Worm (Caenorhabditis elegans) whole organism, L2 larva: ENCODE measurements around the gene C02F12.8.

ENCODE experiments used
- F13H6.1 ChIP-seq: sonication (generic microtip); optimal IDR thresholded peaks from 2 replicates; lab custom pipeline; 2016; ENCODE audit warnings: missing genetic modification characterization, missing compliant biosample characterization
- R02D3.7 ChIP-seq: fragments of 150-350 bp; optimal IDR thresholded peaks from 2 replicates; lab custom pipeline; 2014; ENCODE audit warnings: missing biosample characterization, missing genetic modification characterization
- Y55F3AM.14 ChIP-seq: fragments of 200-800 bp; sonication (Bioruptor generic); optimal IDR thresholded peaks from 2 replicates; lab custom pipeline; 2018; ENCODE audit warnings: mild to moderate bottlenecking, missing genetic modification characterization, missing compliant biosample characterization
- ZK546.5 ChIP-seq: sonication (generic microtip); optimal IDR thresholded peaks from 2 replicates; lab custom pipeline; 2017; ENCODE audit warnings: missing biosample characterization, missing genetic modification characterization
- alr-1 ChIP-seq: fragments of 150-350 bp; optimal IDR thresholded peaks from 2 replicates; lab custom pipeline; 2014; ENCODE audit warnings: missing biosample characterization, missing genetic modification characterization
- ama-1 ChIP-seq: fragments of 150-350 bp; optimal IDR thresholded peaks from 2 replicates; lab custom pipeline; 2018; ENCODE audit warnings: inconsistent platforms
- blmp-1 ChIP-seq: sonication (generic microtip); optimal IDR thresholded peaks from 2 replicates; lab custom pipeline; 2017; ENCODE audit warnings: missing genetic modification characterization, mild to moderate bottlenecking, missing compliant biosample characterization, antibody characterized with exemption, moderate library complexity; ENCODE audit not compliant: insufficient read depth
- ceh-16 ChIP-seq: fragments of 150-350 bp; optimal IDR thresholded peaks from 2 replicates; lab custom pipeline; 2014; ENCODE audit warnings: missing biosample characterization, missing genetic modification characterization
- crh-2 ChIP-seq: sonication (generic microtip); optimal IDR thresholded peaks from 2 replicates; lab custom pipeline; 2017; ENCODE audit warnings: missing biosample characterization, missing genetic modification characterization
- dmd-4 ChIP-seq: sonication (generic microtip); optimal IDR thresholded peaks from 2 replicates; lab custom pipeline; 2017; ENCODE audit warnings: missing biosample characterization, missing genetic modification characterization
- egl-27 ChIP-seq: sonication (generic microtip); optimal IDR thresholded peaks from 3 replicates; lab custom pipeline; 2017; ENCODE audit warnings: missing biosample characterization, missing genetic modification reagents, missing genetic modification characterization
- elt-1 ChIP-seq: fragments of 150-350 bp; optimal IDR thresholded peaks from 2 replicates; lab custom pipeline; 2014; ENCODE audit warnings: missing biosample characterization, missing genetic modification characterization
- elt-3 ChIP-seq: sonication (generic microtip); optimal IDR thresholded peaks from 2 replicates; lab custom pipeline; 2017; ENCODE audit warnings: missing biosample characterization, missing genetic modification characterization
- fos-1 ChIP-seq: fragments of 150-350 bp; optimal IDR thresholded peaks from 2 replicates; lab custom pipeline; 2014; ENCODE audit warnings: missing biosample characterization, missing genetic modification characterization
- gmeb-1 ChIP-seq: fragments of 150-350 bp; optimal IDR thresholded peaks from 2 replicates; lab custom pipeline; 2014; ENCODE audit warnings: missing biosample characterization, missing genetic modification characterization
- lin-11 ChIP-seq: fragments of 150-350 bp; sonication (generic microtip); optimal IDR thresholded peaks from 2 replicates; lab custom pipeline; 2014; ENCODE audit warnings: missing biosample characterization, missing genetic modification characterization, inconsistent platforms, mixed read lengths
- lin-13 ChIP-seq: fragments of 150-350 bp; optimal IDR thresholded peaks from 2 replicates; lab custom pipeline; 2014; ENCODE audit warnings: missing biosample characterization, missing genetic modification reagents, missing genetic modification characterization
- lsy-2 ChIP-seq, 2 experiments: fragments of 150-350 bp in 1 of 2; sonication (generic microtip) in 1 of 2; optimal IDR thresholded peaks; 2 replicates each; lab custom pipeline; 2014 to 2017; ENCODE audit warnings: missing biosample characterization in 2 of 2, missing genetic modification characterization in 2 of 2
- mab-5 ChIP-seq: fragments of 150-350 bp; optimal IDR thresholded peaks from 2 replicates; lab custom pipeline; 2014; ENCODE audit warnings: missing biosample characterization, missing genetic modification characterization
- mdl-1 ChIP-seq, 2 experiments: fragments of 150-350 bp in 1 of 2; sonication (generic microtip) in 1 of 2; optimal IDR thresholded peaks; 2 replicates each; lab custom pipeline; 2017; ENCODE audit warnings: missing biosample characterization in 2 of 2, missing genetic modification characterization in 2 of 2
- nhr-10 ChIP-seq: sonication (generic microtip); optimal IDR thresholded peaks from 2 replicates; lab custom pipeline; 2017; ENCODE audit warnings: missing biosample characterization, missing genetic modification characterization
- nhr-12 ChIP-seq: fragments of 150-350 bp; optimal IDR thresholded peaks from 2 replicates; lab custom pipeline; 2014; ENCODE audit warnings: missing biosample characterization, missing genetic modification characterization
- nhr-129 ChIP-seq: fragments of 150-350 bp; optimal IDR thresholded peaks from 2 replicates; lab custom pipeline; 2014; ENCODE audit warnings: missing biosample characterization, missing genetic modification characterization
- nhr-21 ChIP-seq: fragments of 150-350 bp; optimal IDR thresholded peaks from 2 replicates; lab custom pipeline; 2014; ENCODE audit warnings: missing biosample characterization, missing genetic modification characterization
- nhr-237 ChIP-seq: fragments of 150-350 bp; optimal IDR thresholded peaks from 2 replicates; lab custom pipeline; 2014; ENCODE audit warnings: missing biosample characterization, missing genetic modification characterization
- nhr-25 ChIP-seq: fragments of 150-350 bp; sonication (generic microtip); optimal IDR thresholded peaks from 3 replicates; lab custom pipeline; 2014; ENCODE audit warnings: missing biosample characterization, missing genetic modification characterization
- nhr-77 ChIP-seq: fragments of 150-350 bp; optimal IDR thresholded peaks from 2 replicates; lab custom pipeline; 2014; ENCODE audit warnings: missing biosample characterization, missing genetic modification characterization
- sem-4 ChIP-seq: fragments of 150-350 bp; optimal IDR thresholded peaks from 2 replicates; lab custom pipeline; 2014; ENCODE audit warnings: missing biosample characterization, missing genetic modification reagents, missing genetic modification characterization
- sma-3 ChIP-seq: sonication (generic microtip); optimal IDR thresholded peaks from 2 replicates; lab custom pipeline; 2016; ENCODE audit warnings: missing genetic modification reagents, missing genetic modification characterization, missing compliant biosample characterization
- sma-9 ChIP-seq, 2 experiments: fragments of 150-350 bp in 1 of 2; sonication (generic microtip) in 1 of 2; optimal IDR thresholded peaks; 2 replicates each; lab custom pipeline; 2014 to 2016; ENCODE audit warnings: missing genetic modification characterization in 2 of 2, mild to moderate bottlenecking in 1 of 2, missing biosample characterization in 1 of 2, missing compliant biosample characterization in 1 of 2, missing genetic modification reagents in 1 of 2, moderate library complexity in 1 of 2
- unc-39 ChIP-seq: fragments of 150-350 bp; optimal IDR thresholded peaks from 2 replicates; lab custom pipeline; 2014; ENCODE audit warnings: missing biosample characterization, missing genetic modification characterization
- unc-55 ChIP-seq: fragments of 150-350 bp; sonication (generic microtip); optimal IDR thresholded peaks from 3 replicates; lab custom pipeline; 2014; ENCODE audit warnings: missing biosample characterization, missing genetic modification reagents, missing genetic modification characterization
- unc-62 ChIP-seq: fragments of 150-350 bp; optimal IDR thresholded peaks from 2 replicates; lab custom pipeline; 2014; ENCODE audit warnings: missing biosample characterization, missing genetic modification reagents, missing genetic modification characterization
- ztf-1 ChIP-seq: fragments of 200-800 bp; sonication (Bioruptor generic); conservative IDR thresholded peaks from 2 replicates; pipeline ENCODE4 v1.3.6; 2022; ENCODE audit warnings: missing genetic modification characterization, missing compliant biosample characterization
- ztf-11 ChIP-seq: sonication (generic microtip); optimal IDR thresholded peaks from 2 replicates; lab custom pipeline; 2017; ENCODE audit warnings: missing biosample characterization, missing genetic modification characterization
- ztf-4 ChIP-seq: fragments of 150-350 bp; optimal IDR thresholded peaks from 2 replicates; lab custom pipeline; 2014; ENCODE audit warnings: missing biosample characterization, missing genetic modification characterization

The C02F12.8 gene

ce11 chrX:3678507-3679175, 14.4 kb downstream of the C02F12.8 start, which contains the start of gene tag-52:
tag-52 (minus strand) TSS chrX:3678557.
- peak; percentile 16 for TF ChIP-seq fos-1 (tag; lab: Kevin White, UChicago)
- TF ChIP-seq blmp-1, result peak; percentile 1
- TF ChIP-seq mdl-1 (tag; optimal IDR thresholded peaks at IDR 0.05; lab: Kevin White, UChicago), result peak in 1 of 2 experiments; percentile 23
- TF ChIP-seq Y55F3AM.14 (GFP tag; lab: Kevin White, UChicago), result no peak
- TF ChIP-seq nhr-129, result peak; percentile 74
- peak; percentile 21 for TF ChIP-seq F13H6.1 (tag; lab: Kevin White, UChicago)
- TF ChIP-seq mab-5 (tag; lab: Kevin White, UChicago), result no peak
- no peak for TF ChIP-seq unc-62 (GFP tag; lab: Kevin White, UChicago)
- TF ChIP-seq sma-3 (GFP tag; lab: Kevin White, UChicago), result peak; percentile 54
- TF ChIP-seq crh-2, result peak; percentile 55
- TF ChIP-seq sem-4 (tag; lab: Kevin White, UChicago), result no peak
- peak in 1 of 2 experiments; percentile 13 for TF ChIP-seq lsy-2 (tag; optimal IDR thresholded peaks at IDR 0.05; lab: Kevin White, UChicago)
- peak; percentile 24 for TF ChIP-seq egl-27 (tag; lab: Kevin White, UChicago)
- peak; percentile 49 for TF ChIP-seq nhr-25 (tag; lab: Kevin White, UChicago)
- TF ChIP-seq ceh-16, result no peak
- peak; percentile 38 for TF ChIP-seq unc-55 (GFP tag; lab: Kevin White, UChicago)
- TF ChIP-seq ztf-1, result no peak
- TF ChIP-seq sma-9 (GFP tag; optimal IDR thresholded peaks at IDR 0.05; lab: Kevin White, UChicago), result peak; percentile 85
- no peak for TF ChIP-seq sma-9 (tag; optimal IDR thresholded peaks at IDR 0.05; lab: Kevin White, UChicago)
- peak; percentile 32 for TF ChIP-seq gmeb-1 (tag; lab: Kevin White, UChicago)
- TF ChIP-seq nhr-21 (tag; lab: Kevin White, UChicago), result peak; percentile 1

- TF ChIP-seq ZK546.5 (tag; lab: Kevin White, UChicago) (no peak), ztf-4 (tag; lab: Kevin White, UChicago) (no peak), Y55F3AM.14 (GFP tag; lab: Kevin White, UChicago) (no peak), mab-5 (tag; lab: Kevin White, UChicago) (no peak), nhr-77 (no peak), nhr-10 (no peak), ama-1 (lab: Kevin White, UChicago) (no peak), lin-11 (tag; lab: Kevin White, UChicago) (no peak), ztf-11 (tag; lab: Kevin White, UChicago) (no peak), F13H6.1 (tag; lab: Kevin White, UChicago) (no peak)
Measured at ce11 chrX:3673584-3674108, 19.4 kb downstream of the C02F12.8 start, which contains the start of gene ceh-63. ceh-63 (minus strand) TSS chrX:3674058.

- TF ChIP-seq sma-9 (GFP tag; optimal IDR thresholded peaks at IDR 0.05; lab: Kevin White, UChicago) (no peak), sma-9 (tag; optimal IDR thresholded peaks at IDR 0.05; lab: Kevin White, UChicago) (no peak)
- TF ChIP-seq, all 48 proteins: peak for 0
Measured at ce11 chrX:3671998-3672397, 21.0 kb downstream of the C02F12.8 start, which contains the start of gene C02F12.5. C02F12.5 (minus strand) TSS chrX:3672098.

- TF ChIP-seq sma-3 (GFP tag; lab: Kevin White, UChicago) (no peak), elt-3 (tag; lab: Kevin White, UChicago) (no peak), nhr-237 (no peak)
Measured at ce11 chrX:3668842-3669241, 24.2 kb downstream of the C02F12.8 start, which contains the start of gene snet-1. snet-1 (minus strand) TSS chrX:3668942.

- no peak for TF ChIP-seq ztf-11 (tag; lab: Kevin White, UChicago)
- no peak for TF ChIP-seq mdl-1 (tag; optimal IDR thresholded peaks at IDR 0.05; lab: Kevin White, UChicago)
- no peak for TF ChIP-seq lin-13 (GFP tag; lab: Kevin White, UChicago)
- no peak for TF ChIP-seq R02D3.7
- TF ChIP-seq elt-1, result no peak
- TF ChIP-seq unc-39 (tag; lab: Kevin White, UChicago), result no peak
- TF ChIP-seq nhr-21 (tag; lab: Kevin White, UChicago), result no peak
- no peak for TF ChIP-seq nhr-12 (tag; lab: Kevin White, UChicago)
- TF ChIP-seq dmd-4, result no peak
- TF ChIP-seq ceh-16, result no peak
- no peak for TF ChIP-seq fos-1 (tag; lab: Kevin White, UChicago)
- no peak for TF ChIP-seq alr-1 (tag; lab: Kevin White, UChicago)
- no peak for TF ChIP-seq egl-27 (tag; lab: Kevin White, UChicago)
- no peak for TF ChIP-seq nhr-129
- TF ChIP-seq, all 48 proteins: peak for 0
Measured at ce11 chrX:3659192-3659591, 33.8 kb downstream of the C02F12.8 start, which contains the start of gene R11G1.1. R11G1.1 (plus strand) TSS chrX:3659492.
